Fruit fly (Drosophila melanogaster): ENCODE measurements around the gene CG42470.

DNA sequence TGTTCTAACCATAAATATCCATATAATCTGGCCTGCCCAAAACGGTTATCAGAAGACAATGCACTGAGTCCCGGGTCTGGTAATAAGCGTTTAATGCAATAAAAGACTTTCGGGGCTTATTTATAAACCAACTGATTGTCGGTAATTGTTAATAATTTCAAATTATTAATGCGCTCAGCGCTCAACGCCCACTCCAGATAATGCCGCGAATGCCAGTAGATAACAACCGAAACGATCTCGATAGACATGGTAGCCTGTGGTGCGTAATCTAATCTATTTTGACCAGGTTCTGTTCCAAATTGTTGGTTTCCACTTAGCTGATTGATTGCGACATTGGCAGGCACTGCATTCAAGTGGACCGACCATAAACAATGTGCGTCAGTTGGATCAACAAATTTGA, 12.8 kb downstream of the CG42470 start:
- TF ChIP-seq Sin3A (optimal IDR thresholded peaks at IDR 0.05) (no peak), insv (optimal IDR thresholded peaks at IDR 0.05) (no peak), psq (optimal IDR thresholded peaks at IDR 0.05) (no peak)

Measured in Kc167 (cell line).